Worm (Caenorhabditis elegans) whole organism, dauer: ENCODE measurements around the gene C09E8.1.
"Not testable (repeated sequence)": the region's sequence is repeated elsewhere in the genome, so short reads cannot be mapped to it uniquely, and the experiment has no call there.

Source experiments
- unc-62 ChIP-seq: sonication (generic microtip); optimal IDR thresholded peaks from 2 replicates; lab custom pipeline; 2017; ENCODE audit warnings: missing biosample characterization, missing genetic modification reagents, missing genetic modification characterization

The C09E8.1 gene

ce11 chrII:572010-572409 lies 15.7 kb downstream of the C09E8.1 start, which contains the start of gene mlt-8:
Gene mlt-8, minus strand, starts transcription at chrII:572110.
- no peak for TF ChIP-seq unc-62 (GFP tag; lab: Kevin White, UChicago)

ce11 chrII:574064-574463 lies 17.8 kb downstream of the C09E8.1 start:
- no peak for TF ChIP-seq unc-62 (GFP tag; lab: Kevin White, UChicago)

- no peak for TF ChIP-seq unc-62 (GFP tag; lab: Kevin White, UChicago)
These were observed 21.3 kb downstream of the C09E8.1 start, which contains the start of gene W08F4.7 for ce11 chrII:577632-578031. Gene W08F4.7, minus strand, starts transcription at chrII:577732.

- no peak for TF ChIP-seq unc-62 (GFP tag; lab: Kevin White, UChicago)
These were observed 22.5 kb downstream of the C09E8.1 start for ce11 chrII:578803-579202.

ce11 chrII:580189-580643 lies 23.9 kb downstream of the C09E8.1 start, which contains the start of the genes cdc-37 and W08F4.3:
Gene cdc-37, minus strand, starts transcription at chrII:580593.
Gene W08F4.3, plus strand, starts transcription at chrII:580602.
- no peak for TF ChIP-seq unc-62 (GFP tag; lab: Kevin White, UChicago)

- no peak for TF ChIP-seq unc-62 (GFP tag; lab: Kevin White, UChicago)
These were observed 25.7 kb downstream of the C09E8.1 start for ce11 chrII:581983-582382.

ce11 chrII:582649-583048 lies 26.4 kb downstream of the C09E8.1 start, which contains the start of gene fbxb-14:
Gene fbxb-14, minus strand, starts transcription at chrII:582749.
- TF ChIP-seq unc-62 (GFP tag; lab: Kevin White, UChicago) = no peak

- TF ChIP-seq unc-62 (GFP tag; lab: Kevin White, UChicago) = no peak
These were observed 28.1 kb downstream of the C09E8.1 start, which contains the start of the genes W08F4.12 and W08F4.13 for ce11 chrII:584321-584848. Gene W08F4.12, minus strand, starts transcription at chrII:584421. Gene W08F4.13, plus strand, starts transcription at chrII:584798.

- no peak for TF ChIP-seq unc-62 (GFP tag; lab: Kevin White, UChicago)
These were observed 31.2 kb downstream of the C09E8.1 start, which contains the start of gene fbxb-34 for ce11 chrII:587533-587932. Gene fbxb-34, plus strand, starts transcription at chrII:587833.

- TF ChIP-seq unc-62 (GFP tag; lab: Kevin White, UChicago) = no peak
These were observed 34.8 kb downstream of the C09E8.1 start, which contains the start of gene W08F4.10 for ce11 chrII:591110-591509. Gene W08F4.10, minus strand, starts transcription at chrII:591210.

ce11 chrII:593221-593620 lies 36.9 kb downstream of the C09E8.1 start, which contains the start of gene W08F4.1:
Gene W08F4.1, plus strand, starts transcription at chrII:593521.
- TF ChIP-seq unc-62 (GFP tag; lab: Kevin White, UChicago) = not testable (repeated sequence)

ce11 chrII:596702-597101 lies 40.4 kb downstream of the C09E8.1 start:
- TF ChIP-seq unc-62 (GFP tag; lab: Kevin White, UChicago) = no peak

- TF ChIP-seq unc-62 (GFP tag; lab: Kevin White, UChicago) = no peak
These were observed 45.0 kb downstream of the C09E8.1 start for ce11 chrII:601305-601704.

- TF ChIP-seq unc-62 (GFP tag; lab: Kevin White, UChicago) = no peak
These were observed 45.7 kb downstream of the C09E8.1 start, which contains the start of gene nhl-3 for ce11 chrII:602020-602419. Gene nhl-3, minus strand, starts transcription at chrII:602120.

ce11 chrII:602969-603368 lies 46.7 kb downstream of the C09E8.1 start:
- no peak for TF ChIP-seq unc-62 (GFP tag; lab: Kevin White, UChicago)

- no peak for TF ChIP-seq unc-62 (GFP tag; lab: Kevin White, UChicago)
These were observed 49.0 kb downstream of the C09E8.1 start, which contains the start of gene W04H10.2 for ce11 chrII:605267-605666. Gene W04H10.2, plus strand, starts transcription at chrII:605567.

ce11 chrII:606033-606432 lies 49.7 kb downstream of the C09E8.1 start, which contains the start of gene W04H10.5:
Gene W04H10.5, plus strand, starts transcription at chrII:606333.
- TF ChIP-seq unc-62 (GFP tag; lab: Kevin White, UChicago) = no peak
